Comparison of ENCODE assay signal across 5 worm cellular contexts in the genomic region with DNA sequence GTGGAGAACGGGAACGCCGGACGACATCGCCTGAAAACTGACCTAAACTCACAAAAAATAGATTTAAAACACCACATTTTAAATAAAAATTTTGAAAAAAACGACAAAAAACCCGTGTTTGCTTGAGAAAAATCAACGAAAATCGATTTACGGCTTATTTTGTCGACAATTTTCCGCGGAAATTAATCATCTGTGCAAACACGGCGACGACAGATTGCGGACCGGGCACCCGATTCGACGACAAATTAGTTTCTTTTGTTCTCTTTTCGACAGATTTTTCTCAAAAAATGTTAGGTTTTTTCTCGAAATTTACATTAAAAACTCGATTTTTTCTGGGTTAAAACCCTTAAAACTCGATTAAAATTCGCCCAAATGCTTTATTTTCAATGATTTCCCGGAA.
TF ChIP-seq lines count a peak whose summit lies in the region.

A gene (minus strand): TSS at position 30 of the 400 bp plus-strand sequence.

TF ChIP-seq in whole organism, L1 larva, 84 proteins besides CTCF, POLR2A, EP300 and RAD21 (continues in another document):
- TF ChIP-seq xbp-1 (tag; optimal IDR thresholded peaks at IDR 0.05; lab: Kevin White, UChicago), result peak; percentile 31
- TF ChIP-seq Y116A8C.19 (tag; optimal IDR thresholded peaks at IDR 0.05; lab: Kevin White, UChicago; ENCODE audit: borderline replicate concordance), result no peak
- peak; percentile 78 for TF ChIP-seq nhr-85 (tag; lab: Kevin White, UChicago)
- peak; percentile 32 for TF ChIP-seq nhr-19 (GFP tag; conservative IDR thresholded peaks at IDR 0.05; lab: Robert Waterston, UW)
- no peak for TF ChIP-seq hpl-2 (GFP tag; optimal IDR thresholded peaks at IDR 0.05; lab: Kevin White, UChicago)
- no peak for TF ChIP-seq unc-62 (GFP tag; optimal IDR thresholded peaks at IDR 0.05; lab: Kevin White, UChicago)
- no peak for TF ChIP-seq skn-1 (tag; optimal IDR thresholded peaks at IDR 0.05; lab: Kevin White, UChicago)
- TF ChIP-seq sox-4 (tag; optimal IDR thresholded peaks at IDR 0.05; lab: Kevin White, UChicago), result no peak
- TF ChIP-seq nhr-237 (tag; optimal IDR thresholded peaks at IDR 0.05; lab: Kevin White, UChicago), result no peak
- TF ChIP-seq egl-27 (tag; optimal IDR thresholded peaks at IDR 0.05; lab: Kevin White, UChicago), result no peak
- TF ChIP-seq lsy-2 (tag; optimal IDR thresholded peaks at IDR 0.05; lab: Kevin White, UChicago), result peak; percentile 57 to 62
- TF ChIP-seq mef-2 (tag; optimal IDR thresholded peaks at IDR 0.05; lab: Kevin White, UChicago), result no peak
- TF ChIP-seq irx-1 (tag; optimal IDR thresholded peaks at IDR 0.05; lab: Kevin White, UChicago), result peak; percentile 21
- TF ChIP-seq isw-1 (GFP tag; IDR thresholded peaks at IDR 0.05; lab: Robert Waterston, UW), result peak; percentile 16; the same call in 1 of the 2 replicates
- TF ChIP-seq egl-13 (tag; optimal IDR thresholded peaks at IDR 0.05; lab: Kevin White, UChicago), result no peak
- TF ChIP-seq tbx-2 (tag; optimal IDR thresholded peaks at IDR 0.05; lab: Kevin White, UChicago), result peak; percentile 35
- peak; percentile 55 for TF ChIP-seq nhr-47 (tag; optimal IDR thresholded peaks at IDR 0.05; lab: Kevin White, UChicago)
- TF ChIP-seq C34B4.2 (tag; optimal IDR thresholded peaks at IDR 0.05; lab: Kevin White, UChicago), result no peak

TF ChIP-seq in whole organism, L3 larva, 47 proteins besides CTCF, POLR2A, EP300 and RAD21 (continues in another document):
- no peak for TF ChIP-seq aly-2 (tag; optimal IDR thresholded peaks at IDR 0.05; lab: Kevin White, UChicago)
- no peak for TF ChIP-seq sea-2 (GFP tag; optimal IDR thresholded peaks at IDR 0.05; lab: Kevin White, UChicago)
- no peak for TF ChIP-seq tbx-2 (tag; optimal IDR thresholded peaks at IDR 0.05; lab: Kevin White, UChicago)
- TF ChIP-seq nhr-77 (tag; optimal IDR thresholded peaks at IDR 0.05; lab: Kevin White, UChicago), result no peak
- no peak for TF ChIP-seq nhr-11 (tag; optimal IDR thresholded peaks at IDR 0.05; lab: Kevin White, UChicago)
- TF ChIP-seq ceh-9 (tag; optimal IDR thresholded peaks at IDR 0.05; lab: Kevin White, UChicago), result no peak
- peak; percentile 41 for TF ChIP-seq ceh-28 (tag; optimal IDR thresholded peaks at IDR 0.05; lab: Kevin White, UChicago)
- TF ChIP-seq R02D3.7 (tag; optimal IDR thresholded peaks at IDR 0.05; lab: Kevin White, UChicago), result no peak
- TF ChIP-seq egl-27 (tag; optimal IDR thresholded peaks at IDR 0.05; lab: Kevin White, UChicago), result no peak
- TF ChIP-seq nhr-67 (tag; optimal IDR thresholded peaks at IDR 0.05; lab: Kevin White, UChicago), result no peak
- TF ChIP-seq ZK546.5 (tag; optimal IDR thresholded peaks at IDR 0.05; lab: Kevin White, UChicago), result no peak
- no peak for TF ChIP-seq elt-1 (tag; optimal IDR thresholded peaks at IDR 0.05; lab: Kevin White, UChicago)
- no peak for TF ChIP-seq daf-12 (tag; optimal IDR thresholded peaks at IDR 0.05; lab: Kevin White, UChicago)
- no peak for TF ChIP-seq nhr-76 (tag; optimal IDR thresholded peaks at IDR 0.05; lab: Kevin White, UChicago)
- TF ChIP-seq ama-1 (optimal IDR thresholded peaks at IDR 0.05; lab: Kevin White, UChicago), result no peak
- TF ChIP-seq mdl-1 (tag; optimal IDR thresholded peaks at IDR 0.05; lab: Kevin White, UChicago), result no peak
- TF ChIP-seq nhr-23 (tag; optimal IDR thresholded peaks at IDR 0.05; lab: Kevin White, UChicago), result peak; percentile 10
- TF ChIP-seq unc-62 (GFP tag; optimal IDR thresholded peaks at IDR 0.05; lab: Kevin White, UChicago), result no peak
- no peak for TF ChIP-seq ceh-16 (tag; optimal IDR thresholded peaks at IDR 0.05; lab: Kevin White, UChicago)

TF ChIP-seq in whole organism, early embryonic, 17 proteins besides CTCF, POLR2A, EP300 and RAD21:
- TF ChIP-seq hmg-4 (GFP tag; optimal IDR thresholded peaks at IDR 0.05; lab: Kevin White, UChicago), result no peak
- TF ChIP-seq F13C5.2 (tag; optimal IDR thresholded peaks at IDR 0.05; lab: Kevin White, UChicago), result peak; percentile 5
TF ChIP-seq in whole organism, early embryonic: peak in this region for 1.

TF ChIP-seq in whole organism, midembryonic, 9 proteins besides CTCF, POLR2A, EP300 and RAD21:
- TF ChIP-seq T22C8.4 (GFP tag; IDR thresholded peaks at IDR 0.05; lab: Robert Waterston, UW), result no peak
- TF ChIP-seq med-1 (GFP tag; optimal IDR thresholded peaks at IDR 0.05; lab: Kevin White, UChicago; ENCODE audit: insufficient read depth), result no peak
- no peak for TF ChIP-seq ztf-29 (GFP tag; IDR thresholded peaks at IDR 0.05; lab: Robert Waterston, UW)
- 0 out of 2 replicates have a peak, but pooled peaks have one; percentile 43 for TF ChIP-seq ztf-23 (GFP tag; IDR thresholded peaks at IDR 0.05; lab: Robert Waterston, UW)

TF ChIP-seq in whole organism, young adult, 124 proteins besides CTCF, POLR2A, EP300 and RAD21:
- no peak for TF ChIP-seq lin-26 (GFP tag; IDR thresholded peaks at IDR 0.05; lab: Robert Waterston, UW)
- no peak for TF ChIP-seq pha-4 (tag; optimal IDR thresholded peaks at IDR 0.05; lab: Kevin White, UChicago)
- no peak for TF ChIP-seq nhr-90 (tag; optimal IDR thresholded peaks at IDR 0.05; lab: Kevin White, UChicago)
- no peak for TF ChIP-seq hsf-1 (GFP tag; IDR thresholded peaks at IDR 0.05; lab: Robert Waterston, UW)
- no peak for TF ChIP-seq Y67H2A.10 (GFP tag; conservative IDR thresholded peaks at IDR 0.05; lab: Robert Waterston, UW)
- TF ChIP-seq F55B11.4 (tag; optimal IDR thresholded peaks at IDR 0.05; lab: Kevin White, UChicago; ENCODE audit: borderline replicate concordance, insufficient read depth), result no peak
- TF ChIP-seq B0019.2 (GFP tag; conservative IDR thresholded peaks at IDR 0.05; lab: Robert Waterston, UW), result no peak
- TF ChIP-seq zfh-2 (GFP tag; conservative IDR thresholded peaks at IDR 0.05; lab: Robert Waterston, UW), result no peak
- TF ChIP-seq hlh-26 (GFP tag; conservative IDR thresholded peaks at IDR 0.05; lab: Robert Waterston, UW), result no peak
- TF ChIP-seq efl-1 (GFP tag; optimal IDR thresholded peaks at IDR 0.05; lab: Kevin White, UChicago), result peak; percentile 23
- TF ChIP-seq nhr-120 (GFP tag; IDR thresholded peaks at IDR 0.05; lab: Robert Waterston, UW), result no peak
- no peak for TF ChIP-seq attf-5 (GFP tag; optimal IDR thresholded peaks at IDR 0.05; lab: Kevin White, UChicago)
- TF ChIP-seq rec-8 (tag; optimal IDR thresholded peaks at IDR 0.05; lab: Kevin White, UChicago), result no peak
- 0 out of 2 replicates have a peak, but pooled peaks have one; percentile 12 for TF ChIP-seq hmg-1.2 (GFP tag; IDR thresholded peaks at IDR 0.05; lab: Robert Waterston, UW)
- TF ChIP-seq lin-35 (GFP tag; optimal IDR thresholded peaks at IDR 0.05; lab: Kevin White, UChicago), result no peak
- TF ChIP-seq repo-1 (tag; optimal IDR thresholded peaks at IDR 0.05; lab: Kevin White, UChicago), result no peak
- peak; percentile 7 for TF ChIP-seq lin-40 (tag; optimal IDR thresholded peaks at IDR 0.05; lab: Kevin White, UChicago)
- TF ChIP-seq mcd-1 (GFP tag; IDR thresholded peaks at IDR 0.05; lab: Robert Waterston, UW), result peak; percentile 20; the same call in 1 of the 2 replicates
- no peak for TF ChIP-seq ceh-100 (GFP tag; IDR thresholded peaks at IDR 0.05; lab: Robert Waterston, UW)
- TF ChIP-seq mxl-1 (tag; optimal IDR thresholded peaks at IDR 0.05; lab: Kevin White, UChicago), result no peak
- TF ChIP-seq madf-6 (GFP tag; IDR thresholded peaks at IDR 0.05; lab: Robert Waterston, UW), result 0 out of 2 replicates have a peak, but pooled peaks have one; percentile 20
- TF ChIP-seq pbrm-1 (GFP tag; IDR thresholded peaks at IDR 0.05; lab: Robert Waterston, UW), result 0 out of 2 replicates have a peak, but pooled peaks have one; percentile 7
- TF ChIP-seq akir-1 (GFP tag; optimal IDR thresholded peaks at IDR 0.05; lab: Kevin White, UChicago), result no peak
- TF ChIP-seq K12H6.12 (tag; optimal IDR thresholded peaks at IDR 0.05; lab: Kevin White, UChicago), result no peak
- no peak for TF ChIP-seq let-526 (GFP tag; IDR thresholded peaks at IDR 0.05; lab: Robert Waterston, UW)
- no peak for TF ChIP-seq Y79H2A.3 (GFP tag; conservative IDR thresholded peaks at IDR 0.05; lab: Robert Waterston, UW)
- TF ChIP-seq B0035.1 (tag; optimal IDR thresholded peaks at IDR 0.05; lab: Kevin White, UChicago), result no peak
- TF ChIP-seq egl-18 (GFP tag; IDR thresholded peaks at IDR 0.05; lab: Robert Waterston, UW), result no peak
- no peak for TF ChIP-seq T07F8.4 (tag; optimal IDR thresholded peaks at IDR 0.05; lab: Kevin White, UChicago)
- TF ChIP-seq dox-1 (GFP tag; IDR thresholded peaks at IDR 0.05; lab: Robert Waterston, UW), result 0 out of 2 replicates have a peak, but pooled peaks have one; percentile 10
- no peak for TF ChIP-seq lag-1 (GFP tag; IDR thresholded peaks at IDR 0.05; lab: Robert Waterston, UW)
- TF ChIP-seq fkh-3 (tag; optimal IDR thresholded peaks at IDR 0.05; lab: Kevin White, UChicago), result no peak
- no peak for TF ChIP-seq rpc-1 (optimal IDR thresholded peaks at IDR 0.05; lab: Kevin White, UChicago)
- no peak for TF ChIP-seq rpc-1 (tag; optimal IDR thresholded peaks at IDR 0.05; lab: Kevin White, UChicago)
- no peak for TF ChIP-seq somi-1 (GFP tag; optimal IDR thresholded peaks at IDR 0.05; lab: Kevin White, UChicago)
- no peak for TF ChIP-seq lsl-1 (GFP tag; optimal IDR thresholded peaks at IDR 0.05; lab: Kevin White, UChicago)
